Comparison of ENCODE assay signal across 1 fruit fly cellular context in genomic region chr3R:8619089-8619488, dm6.
TF ChIP-seq lines count a peak whose summit lies in the region.

No protein-coding gene starts in this region.

TF ChIP-seq in whole organism, embryonic, 481 proteins besides CTCF, POLR2A, EP300 and RAD21 (continued from another document):
- TF ChIP-seq vvl (GFP tag; IDR thresholded peaks at IDR 0.05; lab: Robert Waterston, UW): 0 out of 2 replicates have a peak, but pooled peaks have one; percentile 11
- peak; percentile 42 for TF ChIP-seq CG11504 (tag; optimal IDR thresholded peaks at IDR 0.05; lab: Kevin White, UChicago)
- TF ChIP-seq CG2678 (tag; optimal IDR thresholded peaks at IDR 0.05; lab: Kevin White, UChicago): peak; percentile 55
- peak; percentile 19 for TF ChIP-seq CG13894 (tag; optimal IDR thresholded peaks at IDR 0.05; lab: Kevin White, UChicago)
- TF ChIP-seq nmo (GFP tag; optimal IDR thresholded peaks at IDR 0.05; lab: Kevin White, UChicago): peak; percentile 14
